Worm (Caenorhabditis elegans): ENCODE measurements around the gene Y75B12B.11.

Gene Y75B12B.11

DNA sequence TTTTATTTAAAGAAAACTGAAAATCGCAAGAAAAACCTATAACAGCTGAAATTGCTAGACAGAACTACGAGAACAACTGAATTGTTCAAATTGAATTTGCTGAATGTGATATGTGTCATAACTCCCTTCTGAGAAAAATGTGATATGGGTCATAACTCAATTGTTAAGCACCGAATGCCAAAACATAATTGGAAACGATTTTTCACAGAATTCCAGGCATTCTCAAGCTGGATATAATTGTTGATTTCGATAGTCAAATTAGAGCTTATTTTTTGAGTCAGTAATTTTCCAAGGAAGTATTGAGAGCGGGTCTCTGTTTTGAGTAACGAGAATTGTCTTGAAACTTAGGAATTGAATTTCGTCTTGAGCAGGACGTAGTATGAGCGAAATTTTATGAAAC is 9.2 kb upstream of the Y75B12B.11 start:
- TF ChIP-seq dmd-4 (tag; optimal IDR thresholded peaks at IDR 0.05; ENCODE audit: borderline replicate concordance) (no peak), hlh-15 (tag; optimal IDR thresholded peaks at IDR 0.05) (no peak), ets-4 (tag; optimal IDR thresholded peaks at IDR 0.05) (no peak), pag-3 (tag; optimal IDR thresholded peaks at IDR 0.05; ENCODE audit: borderline replicate concordance) (no peak), ceh-6 (GFP tag; optimal IDR thresholded peaks at IDR 0.05) (no peak), syd-9 (tag; optimal IDR thresholded peaks at IDR 0.05) (no peak), T23F11.4 (GFP tag; optimal IDR thresholded peaks at IDR 0.05) (no peak), mec-3 (tag; optimal IDR thresholded peaks at IDR 0.05; ENCODE audit: borderline replicate concordance) (no peak), lim-6 (tag; optimal IDR thresholded peaks at IDR 0.05) (no peak), ztf-16 (tag; optimal IDR thresholded peaks at IDR 0.05) (no peak), pha-2 (tag; optimal IDR thresholded peaks at IDR 0.05) (no peak), pqm-1 (tag; optimal IDR thresholded peaks at IDR 0.05) (no peak), fkh-6 (tag; optimal IDR thresholded peaks at IDR 0.05) (no peak), sox-2 (GFP tag; IDR thresholded peaks at IDR 0.05) (no peak), K09A11.1 (tag; optimal IDR thresholded peaks at IDR 0.05; ENCODE audit: insufficient read depth) (no peak)

DNA sequence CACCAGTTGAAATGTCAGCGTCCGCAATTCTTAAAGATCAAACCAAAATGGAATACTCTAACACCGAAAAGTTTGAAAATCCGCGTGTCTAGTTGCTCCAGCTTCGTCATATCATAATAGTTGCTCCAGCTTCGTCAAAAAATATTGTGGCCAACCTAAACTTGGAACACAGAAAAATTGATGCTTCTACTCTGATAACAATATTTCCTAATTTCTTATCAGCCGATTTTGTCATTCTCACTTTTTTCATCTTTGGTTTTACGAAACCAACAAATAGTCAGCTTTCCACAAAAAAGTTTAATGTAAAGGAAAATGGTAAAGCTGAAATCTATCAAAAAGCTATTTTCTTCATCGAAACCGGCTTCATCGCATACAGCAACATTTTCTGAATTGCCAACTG is 8.7 kb upstream of the Y75B12B.11 start, which contains the start of gene fbxa-84:
TSS of gene fbxa-84 (plus strand) at position 34 of the 400 bp plus-strand sequence.
- TF ChIP-seq hlh-13 (GFP tag; optimal IDR thresholded peaks at IDR 0.05) (no peak), nhr-11 (tag; optimal IDR thresholded peaks at IDR 0.05) (no peak), madf-2 (tag; optimal IDR thresholded peaks at IDR 0.05) (no peak), mec-3 (tag; optimal IDR thresholded peaks at IDR 0.05; ENCODE audit: borderline replicate concordance) (no peak), ceh-24 (tag; optimal IDR thresholded peaks at IDR 0.05) (no peak), K09A11.1 (tag; optimal IDR thresholded peaks at IDR 0.05; ENCODE audit: insufficient read depth) (no peak), unc-42 (tag; optimal IDR thresholded peaks at IDR 0.05) (no peak), F13H6.1 (tag; optimal IDR thresholded peaks at IDR 0.05) (no peak), ceh-48 (tag; optimal IDR thresholded peaks at IDR 0.05) (no peak), che-1 (tag; optimal IDR thresholded peaks at IDR 0.05) (no peak), ztf-16 (tag; optimal IDR thresholded peaks at IDR 0.05) (no peak), sdc-2 (tag; optimal IDR thresholded peaks at IDR 0.05) (no peak), hlh-30 (tag; optimal IDR thresholded peaks at IDR 0.05; ENCODE audit: insufficient read depth) (no peak), ceh-30 (tag; optimal IDR thresholded peaks at IDR 0.05) (no peak), elt-2 (tag; optimal IDR thresholded peaks at IDR 0.05) (no peak)

DNA sequence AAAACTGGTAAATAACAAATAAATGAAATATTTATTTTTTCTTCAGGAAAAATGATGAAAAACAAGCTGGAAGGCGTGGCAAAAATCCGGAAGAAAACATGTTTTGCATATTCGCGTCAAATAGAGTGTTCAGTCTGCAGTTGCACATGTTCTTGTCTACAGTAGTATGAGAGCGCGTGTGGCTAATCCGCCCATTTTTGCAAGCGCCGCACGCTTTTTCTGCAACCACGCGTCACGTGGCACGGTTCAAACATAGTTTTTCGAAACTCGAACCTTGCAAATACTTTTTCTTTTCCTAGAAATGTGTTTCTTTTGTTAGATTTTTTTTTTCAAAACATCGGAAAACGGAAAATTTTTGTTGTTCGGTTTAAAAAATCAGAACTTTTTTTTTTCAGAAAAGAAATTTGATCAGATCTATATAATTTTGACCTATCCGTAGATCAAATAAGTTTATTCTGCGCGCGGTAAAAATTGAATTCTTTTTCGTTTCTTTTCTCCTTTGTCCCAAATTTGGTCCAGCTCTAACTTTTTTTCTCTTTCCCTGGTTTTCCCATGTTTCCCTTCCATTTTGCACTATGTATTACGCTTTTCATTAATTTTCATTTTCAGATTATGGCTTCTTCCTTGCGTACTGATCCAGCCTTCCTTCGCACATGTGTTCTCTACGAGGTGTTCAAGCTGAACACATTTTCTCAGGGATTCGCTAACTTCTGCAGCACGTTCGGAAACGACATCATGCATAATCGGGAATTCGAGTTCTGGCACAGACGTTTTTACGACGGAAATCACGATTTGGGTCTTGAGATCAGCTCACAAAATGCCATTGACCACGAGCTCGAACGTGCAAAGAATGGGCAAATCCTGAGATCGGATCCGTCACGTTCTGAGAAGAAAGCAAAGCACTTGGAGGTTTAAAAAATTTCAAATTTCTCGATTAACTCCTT is 6.7 kb upstream of the Y75B12B.11 start, which contains the start of gene Y75B12B.1:
TSS of gene Y75B12B.1 (plus strand) at position 603 of the 944 bp plus-strand sequence.
- TF ChIP-seq lin-11 (tag; optimal IDR thresholded peaks at IDR 0.05): no peak
- no peak for TF ChIP-seq C38D4.7 (GFP tag; optimal IDR thresholded peaks at IDR 0.05)
- TF ChIP-seq fkh-10 (GFP tag; optimal IDR thresholded peaks at IDR 0.05): no peak
- TF ChIP-seq sox-4 (tag; optimal IDR thresholded peaks at IDR 0.05): no peak
- no peak for TF ChIP-seq ahr-1 (tag; optimal IDR thresholded peaks at IDR 0.05)
- TF ChIP-seq ceh-18 (tag; optimal IDR thresholded peaks at IDR 0.05): no peak
- no peak for TF ChIP-seq hlh-13 (GFP tag; optimal IDR thresholded peaks at IDR 0.05)
- TF ChIP-seq unc-3 (GFP tag; conservative IDR thresholded peaks at IDR 0.05): no peak
- TF ChIP-seq unc-3 (tag; optimal IDR thresholded peaks at IDR 0.05): no peak
- TF ChIP-seq dve-1 (tag; optimal IDR thresholded peaks at IDR 0.05): no peak
- no peak for TF ChIP-seq C08G9.2 (tag; optimal IDR thresholded peaks at IDR 0.05)
- no peak for TF ChIP-seq pros-1 (tag; optimal IDR thresholded peaks at IDR 0.05)
- TF ChIP-seq nhr-232 (tag; optimal IDR thresholded peaks at IDR 0.05): no peak
- TF ChIP-seq ztf-16 (tag; optimal IDR thresholded peaks at IDR 0.05): no peak
- no peak for TF ChIP-seq sdc-2 (tag; optimal IDR thresholded peaks at IDR 0.05)
- no peak for TF ChIP-seq pha-4 (tag; optimal IDR thresholded peaks at IDR 0.05)
- no peak for TF ChIP-seq ceh-9 (tag; optimal IDR thresholded peaks at IDR 0.05)
- no peak for TF ChIP-seq rnt-1 (tag; optimal IDR thresholded peaks at IDR 0.05)
